Fruit fly (Drosophila melanogaster) whole organism, embryonic: ENCODE measurements around the gene dmrt11E.

Experiments
- Bgb ChIP-seq: fragments of 200-800 bp; sonication (Bioruptor generic); IDR thresholded peaks from 2 replicates; pipeline ENCODE4 v1.3.6; 2022; ENCODE audit warnings: missing biosample characterization, missing genetic modification characterization; ENCODE audit not compliant: partially characterized antibody
- C15 ChIP-seq: fragments of 200-800 bp; sonication (Bioruptor generic); IDR thresholded peaks from 3 replicates; pipeline ENCODE4 v1.3.6; 2022; ENCODE audit warnings: missing biosample characterization, missing genetic modification characterization
- CG10274 ChIP-seq: fragments of 200-800 bp; sonication (Bioruptor generic); optimal IDR thresholded peaks from 3 replicates; lab custom pipeline; 2017; ENCODE audit warnings: missing biosample characterization, mild to moderate bottlenecking, missing genetic modification characterization
- CG10366 ChIP-seq: fragments of 200-800 bp; sonication (Bioruptor generic); IDR thresholded peaks from 2 replicates; pipeline ENCODE4 v1.3.6; 2022; ENCODE audit warnings: missing biosample characterization, missing genetic modification characterization
- CG10979 ChIP-seq: fragments of 200-800 bp; sonication (Bioruptor generic); optimal IDR thresholded peaks from 2 replicates; lab custom pipeline; 2018; ENCODE audit warnings: missing biosample characterization, mild to moderate bottlenecking, missing genetic modification characterization, moderate library complexity
- CG12391 ChIP-seq: fragments of 200-800 bp; sonication (Bioruptor generic); optimal IDR thresholded peaks from 3 replicates; lab custom pipeline; 2018; ENCODE audit warnings: missing biosample characterization, mild to moderate bottlenecking, missing genetic modification characterization, moderate library complexity
- CG12659 ChIP-seq: fragments of 200-800 bp; sonication (Bioruptor generic); optimal IDR thresholded peaks from 3 replicates; lab custom pipeline; 2017; ENCODE audit warnings: mild to moderate bottlenecking, missing biosample characterization, missing genetic modification reagents, missing genetic modification characterization
- CG14860 ChIP-seq: fragments of 200-800 bp; sonication (Bioruptor generic); IDR thresholded peaks from 3 replicates; pipeline ENCODE4 v1.3.6; 2022; ENCODE audit warnings: missing biosample characterization, missing genetic modification characterization; ENCODE audit not compliant: partially characterized antibody
- CG14965 ChIP-seq: fragments of 200-800 bp; sonication (Bioruptor generic); optimal IDR thresholded peaks from 2 replicates; lab custom pipeline; 2016; ENCODE audit warnings: missing biosample characterization, missing genetic modification characterization, borderline replicate concordance
- CG15514 ChIP-seq: fragments of 200-800 bp; sonication (Bioruptor generic); optimal IDR thresholded peaks from 3 replicates; lab custom pipeline; 2017; ENCODE audit warnings: missing biosample characterization, missing genetic modification characterization, mild to moderate bottlenecking, moderate library complexity, missing genetic modification reagents
- CG2120 ChIP-seq: fragments of 200-800 bp; sonication (Bioruptor generic); optimal IDR thresholded peaks from 3 replicates; lab custom pipeline; 2016; ENCODE audit warnings: missing biosample characterization, missing genetic modification characterization
- CG2875 ChIP-seq: fragments of 200-800 bp; sonication (Bioruptor generic); optimal IDR thresholded peaks from 2 replicates; lab custom pipeline; 2017; ENCODE audit warnings: missing biosample characterization, mild to moderate bottlenecking, missing genetic modification characterization, missing genetic modification reagents
- CG3838 ChIP-seq: fragments of 200-800 bp; sonication (Bioruptor generic); optimal IDR thresholded peaks from 3 replicates; lab custom pipeline; 2016; ENCODE audit warnings: missing biosample characterization, missing genetic modification characterization
- CG4617 ChIP-seq: fragments of 200-800 bp; sonication (Bioruptor generic); optimal IDR thresholded peaks from 3 replicates; lab custom pipeline; 2016; ENCODE audit warnings: missing biosample characterization, missing genetic modification characterization, borderline replicate concordance
- CG6175 ChIP-seq: fragments of 200-800 bp; sonication (Bioruptor generic); IDR thresholded peaks from 3 replicates; pipeline ENCODE4 v1.3.6; 2022; ENCODE audit warnings: missing biosample characterization, missing genetic modification characterization
- CG6765 ChIP-seq: fragments of 200-800 bp; sonication (Bioruptor generic); optimal IDR thresholded peaks from 3 replicates; lab custom pipeline; 2017; ENCODE audit warnings: missing biosample characterization, mild to moderate bottlenecking, missing genetic modification characterization
- CG7271 ChIP-seq: fragments of 200-800 bp; sonication (Bioruptor generic); optimal IDR thresholded peaks from 2 replicates; lab custom pipeline; 2018; ENCODE audit warnings: missing biosample characterization, mild to moderate bottlenecking, missing genetic modification characterization, moderate library complexity
- CG8089 ChIP-seq: fragments of 200-800 bp; sonication (Bioruptor generic); optimal IDR thresholded peaks from 3 replicates; lab custom pipeline; 2016; ENCODE audit warnings: missing biosample characterization, missing genetic modification characterization
- CG9437 ChIP-seq: fragments of 200-800 bp; sonication (Bioruptor generic); optimal IDR thresholded peaks from 2 replicates; lab custom pipeline; 2018; ENCODE audit warnings: missing biosample characterization, mild to moderate bottlenecking, missing genetic modification characterization
- CG9817 ChIP-seq: fragments of 200-800 bp; sonication (Bioruptor generic); optimal IDR thresholded peaks from 2 replicates; lab custom pipeline; 2018; ENCODE audit warnings: missing biosample characterization, mild to moderate bottlenecking, missing genetic modification characterization, moderate library complexity
- ERR ChIP-seq: fragments of 200-800 bp; sonication (Bioruptor generic); optimal IDR thresholded peaks from 2 replicates; lab custom pipeline; 2016; ENCODE audit warnings: missing biosample characterization, missing genetic modification characterization
- Fer3 ChIP-seq: fragments of 200-800 bp; sonication (Bioruptor generic); optimal IDR thresholded peaks from 2 replicates; lab custom pipeline; 2018; ENCODE audit warnings: missing biosample characterization, mild to moderate bottlenecking, missing genetic modification characterization, moderate library complexity
- HHEX ChIP-seq: fragments of 200-800 bp; sonication (Bioruptor generic); optimal IDR thresholded peaks from 3 replicates; lab custom pipeline; 2017; ENCODE audit warnings: missing biosample characterization, mild to moderate bottlenecking, missing genetic modification characterization, missing genetic modification reagents
- HLHmδ ChIP-seq: fragments of 200-800 bp; sonication (Bioruptor generic); optimal IDR thresholded peaks from 2 replicates; lab custom pipeline; 2018; ENCODE audit warnings: missing biosample characterization, mild to moderate bottlenecking, missing genetic modification characterization, moderate library complexity
- Hmr ChIP-seq: fragments of 200-800 bp; sonication (Bioruptor generic); optimal IDR thresholded peaks from 3 replicates; lab custom pipeline; 2017; ENCODE audit warnings: mild to moderate bottlenecking, missing biosample characterization, missing genetic modification reagents, missing genetic modification characterization
- Hr51 ChIP-seq, 2 experiments: fragments of 200-800 bp; sonication (Bioruptor generic); optimal IDR thresholded peaks; 2 replicates in 1 of 2; 3 replicates in 1 of 2; lab custom pipeline; 2016 to 2018; ENCODE audit warnings: missing biosample characterization in 2 of 2, missing genetic modification characterization in 2 of 2, mild to moderate bottlenecking in 1 of 2, moderate library complexity in 1 of 2
- Kr ChIP-seq: fragments of 200-800 bp; sonication (Bioruptor generic); optimal IDR thresholded peaks from 2 replicates; lab custom pipeline; 2017; ENCODE audit warnings: missing biosample characterization, mild to moderate bottlenecking, missing genetic modification characterization
- Mad ChIP-seq: fragments of 200-800 bp; sonication (Bioruptor generic); optimal IDR thresholded peaks from 2 replicates; lab custom pipeline; 2016; ENCODE audit warnings: missing biosample characterization, missing genetic modification characterization
- Scr ChIP-seq: fragments of 200-800 bp; sonication (Bioruptor generic); IDR thresholded peaks from 2 replicates; pipeline ENCODE4 v1.3.6; 2022; ENCODE audit warnings: missing biosample characterization, missing genetic modification characterization; ENCODE audit not compliant: partially characterized antibody
- Taf1 ChIP-seq: fragments of 200-800 bp; sonication (Bioruptor generic); IDR thresholded peaks from 2 replicates; pipeline ENCODE4 v1.3.6; 2022; ENCODE audit warnings: missing biosample characterization, missing genetic modification characterization
- ase ChIP-seq: fragments of 200-800 bp; sonication (Bioruptor generic); IDR thresholded peaks from 3 replicates; pipeline ENCODE4 v1.3.6; 2022; ENCODE audit warnings: missing biosample characterization, missing genetic modification characterization
- az2 ChIP-seq: fragments of 200-800 bp; sonication (Bioruptor generic); optimal IDR thresholded peaks from 3 replicates; lab custom pipeline; 2016; ENCODE audit warnings: missing biosample characterization, missing genetic modification characterization
- bab2 ChIP-seq: fragments of 200-800 bp; sonication (Bioruptor generic); optimal IDR thresholded peaks from 2 replicates; lab custom pipeline; 2016; ENCODE audit warnings: missing biosample characterization, missing genetic modification characterization
- ci ChIP-seq: fragments of 200-800 bp; sonication (Bioruptor generic); IDR thresholded peaks from 3 replicates; pipeline ENCODE4 v1.3.6; 2022; ENCODE audit warnings: missing biosample characterization, missing genetic modification characterization
- crc ChIP-seq: fragments of 200-800 bp; sonication (Bioruptor generic); optimal IDR thresholded peaks from 2 replicates; lab custom pipeline; 2016; ENCODE audit warnings: missing biosample characterization, missing genetic modification characterization
- disco-r ChIP-seq: fragments of 200-800 bp; sonication (Bioruptor generic); optimal IDR thresholded peaks from 2 replicates; lab custom pipeline; 2016; ENCODE audit warnings: missing biosample characterization, missing genetic modification characterization
- eyg ChIP-seq: fragments of 200-800 bp; sonication (Bioruptor generic); optimal IDR thresholded peaks from 3 replicates; lab custom pipeline; 2016; ENCODE audit warnings: missing biosample characterization, missing genetic modification characterization
- ftz-f1 ChIP-seq: fragments of 200-800 bp; sonication (Bioruptor generic); optimal IDR thresholded peaks from 2 replicates; lab custom pipeline; 2016; ENCODE audit warnings: missing biosample characterization, missing genetic modification characterization
- gt ChIP-seq: fragments of 200-800 bp; sonication (Bioruptor generic); IDR thresholded peaks from 2 replicates; pipeline ENCODE4 v1.3.6; 2022; ENCODE audit warnings: missing biosample characterization, missing genetic modification characterization
- hkb ChIP-seq, 2 experiments: fragments of 200-800 bp in 1 of 2; fragments of >200 bp in 1 of 2; sonication (Bioruptor generic) in 1 of 2; IDR thresholded peaks in 1 of 2; optimal IDR thresholded peaks in 1 of 2; 2 replicates each; pipeline versions ENCODE4 v1.3.6 to Lab custom; 2017 to 2022; ENCODE audit warnings: missing biosample characterization in 1 of 2, missing genetic modification characterization in 1 of 2
- lov ChIP-seq, 2 experiments: fragments of 200-800 bp in 1 of 2; fragments of >200 bp in 1 of 2; sonication (Bioruptor generic) in 1 of 2; IDR thresholded peaks in 1 of 2; optimal IDR thresholded peaks in 1 of 2; 2 replicates in 1 of 2; 3 replicates in 1 of 2; pipeline versions ENCODE4 v1.3.6 to Lab custom; 2017 to 2022; ENCODE audit warnings: missing biosample characterization in 1 of 2, missing genetic modification characterization in 1 of 2
- pan ChIP-seq, 4 experiments: fragments of >200 bp in 3 of 4; fragments of 200-800 bp in 1 of 4; sonication (Bioruptor generic) in 1 of 4; optimal IDR thresholded peaks in 3 of 4; IDR thresholded peaks in 1 of 4; 2 replicates each; pipeline versions ENCODE4 v1.3.6 to Lab custom; 2017 to 2022; ENCODE audit warnings: missing biosample characterization in 2 of 4, missing genetic modification characterization in 2 of 4, mixed read lengths in 1 of 4
- pho ChIP-seq: fragments of 200-800 bp; sonication (Bioruptor generic); optimal IDR thresholded peaks from 2 replicates; lab custom pipeline; 2016; ENCODE audit warnings: missing biosample characterization, missing genetic modification characterization
- salm ChIP-seq: fragments of 200-800 bp; sonication (Bioruptor generic); optimal IDR thresholded peaks from 2 replicates; lab custom pipeline; 2018; ENCODE audit warnings: missing biosample characterization, mild to moderate bottlenecking, missing genetic modification characterization
- so ChIP-seq: fragments of 200-800 bp; sonication (Bioruptor generic); IDR thresholded peaks from 3 replicates; pipeline ENCODE4 v1.3.6; 2022; ENCODE audit warnings: missing biosample characterization, missing genetic modification characterization
- unc-4 ChIP-seq: fragments of 200-800 bp; sonication (Bioruptor generic); IDR thresholded peaks from 2 replicates; pipeline ENCODE4 v1.3.6; 2022; ENCODE audit warnings: missing biosample characterization, missing genetic modification characterization; ENCODE audit not compliant: partially characterized antibody
- vnd ChIP-seq: fragments of 200-800 bp; sonication (Bioruptor generic); IDR thresholded peaks from 3 replicates; pipeline ENCODE4 v1.3.6; 2022; ENCODE audit warnings: missing biosample characterization, missing genetic modification characterization; ENCODE audit not compliant: partially characterized antibody
- zen ChIP-seq: fragments of 200-800 bp; sonication (Bioruptor generic); optimal IDR thresholded peaks from 3 replicates; lab custom pipeline; 2018; ENCODE audit warnings: missing biosample characterization, mild to moderate bottlenecking, missing genetic modification characterization, moderate library complexity

The dmrt11E gene

dm6 chrX:13323114-13323513, 44.9 kb upstream of the dmrt11E start (continued):
- TF ChIP-seq Mad (GFP tag; lab: Kevin White, UChicago) (peak; percentile 66), CG3838 (GFP tag; lab: Kevin White, UChicago) (no peak), Hr51 (GFP tag; optimal IDR thresholded peaks at IDR 0.05; lab: Kevin White, UChicago) (peak; percentile 50 to 81), C15 (GFP tag; lab: Robert Waterston, UW) (no peak), bab2 (GFP tag; lab: Kevin White, UChicago) (peak; percentile 46), crc (peak; percentile 20), CG10274 (GFP tag; lab: Kevin White, UChicago) (no peak), vnd (GFP tag; lab: Robert Waterston, UW) (no peak), salm (tag; lab: Kevin White, UChicago) (peak; percentile 42), Kr (GFP tag; lab: Kevin White, UChicago) (no peak), ase (GFP tag; lab: Robert Waterston, UW) (peak; percentile 22; the same call in 1 of the 3 replicates), az2 (GFP tag; lab: Kevin White, UChicago) (peak; percentile 65), eyg (GFP tag; lab: Kevin White, UChicago) (peak; percentile 26), ci (GFP tag; lab: Robert Waterston, UW) (peak; percentile 59), CG7271 (tag; lab: Kevin White, UChicago) (no peak), CG10366 (GFP tag; lab: Robert Waterston, UW) (peak; percentile 45; the same call in 1 of the 2 replicates), unc-4 (GFP tag; lab: Robert Waterston, UW) (no peak), CG14965 (no peak), Bgb (GFP tag; lab: Robert Waterston, UW) (no peak), CG15514 (peak; percentile 2), Scr (no peak), CG10979 (tag; lab: Kevin White, UChicago) (peak; percentile 37), ftz-f1 (GFP tag; lab: Kevin White, UChicago) (no peak), CG12659 (GFP tag; lab: Kevin White, UChicago) (peak; percentile 52), hkb (optimal IDR thresholded peaks at IDR 0.05; lab: Kevin White, UChicago) (no peak), hkb (GFP tag; IDR thresholded peaks at IDR 0.05; lab: Robert Waterston, UW) (peak; percentile 71), Taf1 (no peak), pho (GFP tag; lab: Kevin White, UChicago) (peak; percentile 75), disco-r (GFP tag; lab: Kevin White, UChicago) (peak; percentile 39), zen (no peak), CG4617 (GFP tag; lab: Kevin White, UChicago) (peak; percentile 27), CG2875 (GFP tag; lab: Kevin White, UChicago) (no peak), CG6765 (no peak), CG2120 (GFP tag; lab: Kevin White, UChicago) (peak; percentile 89), CG8089 (peak; percentile 65), pan (optimal IDR thresholded peaks at IDR 0.05; lab: Kevin White, UChicago) (no peak), pan (GFP tag; optimal IDR thresholded peaks at IDR 0.05 in 1 of 2, IDR thresholded peaks at IDR 0.05 in 1 of 2) (peak in 1 of 2 experiments; percentile 65), gt (no peak), CG6175 (no peak), CG9817 (tag; lab: Kevin White, UChicago) (peak; percentile 51), lov (optimal IDR thresholded peaks at IDR 0.05; lab: Kevin White, UChicago) (no peak), lov (GFP tag; IDR thresholded peaks at IDR 0.05; lab: Robert Waterston, UW) (no peak), HHEX (GFP tag; lab: Kevin White, UChicago) (peak; percentile 25), Fer3 (tag; lab: Kevin White, UChicago) (peak; percentile 51), ERR (GFP tag; lab: Kevin White, UChicago) (peak; percentile 7), CG12391 (tag; lab: Kevin White, UChicago) (peak; percentile 57), HLHmδ (no peak), so (0 out of 3 replicates have a peak, but pooled peaks have one; percentile 36), CG9437 (GFP tag; lab: Kevin White, UChicago) (peak; percentile 67), Hmr (GFP tag; lab: Kevin White, UChicago) (peak; percentile 68), CG14860 (GFP tag; lab: Robert Waterston, UW) (no peak)
